Worm (Caenorhabditis elegans): ENCODE data around the gene F23B12.4.
A peak's percentile ranks its signal among the peaks of the same experiment; 100 is the strongest.

Gene F23B12.4

DNA sequence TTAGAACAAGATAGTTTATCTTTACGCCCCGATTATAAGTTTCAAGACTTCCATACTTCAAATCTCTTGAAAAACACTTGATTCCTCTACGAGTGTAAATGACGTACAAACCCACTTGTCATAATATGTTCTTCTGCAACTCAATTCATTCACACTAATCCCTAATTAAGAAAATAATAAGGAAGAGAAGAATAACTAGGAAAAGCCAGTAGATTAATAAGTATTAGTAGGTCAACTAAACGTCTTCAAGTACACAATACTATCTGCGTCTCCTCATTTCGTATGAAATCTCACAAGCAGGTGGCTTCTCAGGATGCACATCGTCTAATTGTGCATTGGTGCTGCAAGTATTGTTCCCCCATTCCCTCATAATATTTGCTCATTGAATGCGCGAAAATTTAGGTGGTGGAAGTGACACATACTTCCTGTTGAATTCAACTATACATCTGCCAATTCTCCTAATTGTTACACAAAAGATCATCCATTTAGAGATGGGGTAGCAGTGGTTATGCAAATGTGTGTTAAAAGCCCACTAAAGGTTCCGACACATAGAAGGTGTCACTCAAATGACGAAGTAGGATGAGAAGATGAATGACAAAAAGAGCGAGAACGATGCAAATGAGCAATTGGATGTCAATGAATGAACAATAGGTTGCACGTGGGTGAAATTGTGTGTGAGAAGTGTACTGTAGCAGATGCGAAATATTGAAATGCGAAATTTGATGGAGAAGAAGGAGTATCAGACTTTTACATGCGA, 13.7 kb upstream of the F23B12.4 start:
- no peak for TF ChIP-seq lsy-27 (tag; optimal IDR thresholded peaks at IDR 0.05; ENCODE audit: borderline replicate concordance, insufficient read depth)
- no peak for TF ChIP-seq mcd-1 (GFP tag; IDR thresholded peaks at IDR 0.05)
- TF ChIP-seq attf-6 (GFP tag; IDR thresholded peaks at IDR 0.05), result no peak
- no peak for TF ChIP-seq dpl-1 (GFP tag; optimal IDR thresholded peaks at IDR 0.05)
- no peak for TF ChIP-seq F55B11.4 (tag; optimal IDR thresholded peaks at IDR 0.05; ENCODE audit: borderline replicate concordance, insufficient read depth)
- TF ChIP-seq T26A5.8 (tag; optimal IDR thresholded peaks at IDR 0.05), result no peak
- TF ChIP-seq rec-8 (tag; optimal IDR thresholded peaks at IDR 0.05), result no peak
- no peak for TF ChIP-seq Y79H2A.3 (GFP tag; conservative IDR thresholded peaks at IDR 0.05)
- no peak for TF ChIP-seq madf-8 (GFP tag; conservative IDR thresholded peaks at IDR 0.05)
- no peak for TF ChIP-seq cebp-1 (GFP tag; IDR thresholded peaks at IDR 0.05)
- no peak for TF ChIP-seq cebp-1 (tag; optimal IDR thresholded peaks at IDR 0.05)
- no peak for TF ChIP-seq him-1 (tag; optimal IDR thresholded peaks at IDR 0.05)
- TF ChIP-seq ceh-79 (tag; optimal IDR thresholded peaks at IDR 0.05), result no peak
- no peak for TF ChIP-seq ztf-18 (tag; optimal IDR thresholded peaks at IDR 0.05)
- no peak for TF ChIP-seq zim-3 (tag; optimal IDR thresholded peaks at IDR 0.05)
- TF ChIP-seq nfya-1 (tag; optimal IDR thresholded peaks at IDR 0.05; ENCODE audit: borderline replicate concordance, insufficient read depth), result no peak
- TF ChIP-seq snpc-4 (GFP tag; optimal IDR thresholded peaks at IDR 0.05), result no peak
- TF ChIP-seq snpc-4 (tag; optimal IDR thresholded peaks at IDR 0.05), result no peak
- TF ChIP-seq pha-4 (tag; optimal IDR thresholded peaks at IDR 0.05), result no peak
- TF ChIP-seq die-1 (tag; optimal IDR thresholded peaks at IDR 0.05), result no peak
- no peak for TF ChIP-seq hlh-26 (GFP tag; conservative IDR thresholded peaks at IDR 0.05)
- no peak for TF ChIP-seq fkh-3 (tag; optimal IDR thresholded peaks at IDR 0.05)

DNA sequence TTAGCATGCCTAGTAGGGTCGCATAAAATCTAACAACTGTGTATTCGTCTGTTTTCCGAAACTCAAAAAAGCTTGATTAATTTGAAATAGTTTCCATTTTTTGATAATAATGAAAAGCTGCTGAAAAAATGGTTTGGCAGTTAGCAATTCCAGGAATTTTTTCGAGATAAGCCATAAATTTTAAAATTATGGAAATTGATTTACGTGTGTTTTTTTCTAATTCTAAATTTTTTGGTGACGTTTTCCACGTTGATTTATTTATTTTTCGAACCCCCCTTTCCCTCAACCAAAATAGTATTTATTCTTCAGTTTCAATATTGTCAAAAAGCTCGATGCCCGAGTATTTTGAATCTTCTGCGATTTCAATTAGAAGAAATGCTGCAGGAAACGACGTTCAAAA, 12.1 kb upstream of the F23B12.4 start, which contains the start of gene F23B12.1:
F23B12.1 (plus strand) TSS at position 301 of the 400 bp plus-strand sequence.
- no peak for TF ChIP-seq lir-1 (GFP tag; conservative IDR thresholded peaks at IDR 0.05)

DNA sequence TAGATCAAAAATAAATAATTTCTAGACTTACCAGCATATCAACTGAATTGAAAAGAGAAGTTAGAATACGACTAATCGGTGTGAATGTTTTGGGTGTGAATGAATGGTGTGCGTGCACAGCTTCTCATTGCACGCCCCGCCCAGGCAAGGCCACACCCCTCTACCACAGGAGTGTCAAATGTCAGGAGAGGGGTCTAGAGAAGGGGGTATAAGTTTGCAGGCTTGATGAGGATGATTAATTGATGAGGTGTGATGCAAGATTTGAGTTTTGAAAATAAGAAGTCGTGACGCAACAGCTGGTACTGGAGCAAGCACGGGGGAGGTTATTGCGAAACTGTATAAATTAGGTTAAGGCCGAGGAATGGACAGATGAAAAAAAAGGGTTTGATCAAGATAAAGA, 8.7 kb upstream of the F23B12.4 start, which contains the start of gene egl-1:
egl-1 (minus strand) TSS at position 101 of the 400 bp plus-strand sequence.
- TF ChIP-seq ceh-58 (GFP tag; IDR thresholded peaks at IDR 0.05) (no peak), pbrm-1 (GFP tag; IDR thresholded peaks at IDR 0.05) (no peak), C06A6.2 (GFP tag; conservative IDR thresholded peaks at IDR 0.05) (no peak), rec-8 (tag; optimal IDR thresholded peaks at IDR 0.05) (no peak), nfya-2 (GFP tag; IDR thresholded peaks at IDR 0.05) (no peak), repo-1 (tag; optimal IDR thresholded peaks at IDR 0.05) (no peak), aptf-3 (GFP tag; IDR thresholded peaks at IDR 0.05) (0 out of 2 replicates have a peak, but pooled peaks have one; percentile 35), ztf-25 (GFP tag; IDR thresholded peaks at IDR 0.05) (no peak)

DNA sequence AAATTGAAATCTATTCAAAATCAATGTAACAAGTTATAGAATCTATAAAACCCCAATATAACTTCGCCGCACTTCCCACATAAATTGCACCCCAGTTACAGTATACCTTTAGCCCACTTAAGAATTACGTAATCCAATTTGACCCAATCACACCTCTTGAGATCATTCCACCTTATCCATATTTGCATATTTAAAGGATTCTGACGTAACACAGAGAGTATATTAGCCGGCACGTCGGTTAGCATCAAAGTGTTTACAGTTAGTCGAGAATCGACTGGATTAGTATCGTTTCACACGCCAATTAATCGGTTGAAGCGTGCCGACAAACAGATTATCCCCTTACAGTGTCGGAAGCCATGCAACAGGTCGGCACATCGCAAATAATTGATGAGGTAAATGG, 7.4 kb upstream of the F23B12.4 start:
- TF ChIP-seq sea-2 (GFP tag; IDR thresholded peaks at IDR 0.05) (no peak), ztf-26 (tag; optimal IDR thresholded peaks at IDR 0.05) (no peak), Y79H2A.3 (GFP tag; conservative IDR thresholded peaks at IDR 0.05) (no peak), lin-35 (GFP tag; optimal IDR thresholded peaks at IDR 0.05) (no peak), F57A8.1 (GFP tag; optimal IDR thresholded peaks at IDR 0.05) (no peak), C06A6.2 (GFP tag; conservative IDR thresholded peaks at IDR 0.05) (no peak), repo-1 (tag; optimal IDR thresholded peaks at IDR 0.05) (no peak), nfya-2 (GFP tag; IDR thresholded peaks at IDR 0.05) (no peak)

Measured in whole organism, young adult.